Fruit fly (Drosophila melanogaster): ENCODE measurements around the gene Got2.
A peak's percentile ranks its signal among the peaks of the same experiment; 100 is the strongest.

Gene Got2

DNA sequence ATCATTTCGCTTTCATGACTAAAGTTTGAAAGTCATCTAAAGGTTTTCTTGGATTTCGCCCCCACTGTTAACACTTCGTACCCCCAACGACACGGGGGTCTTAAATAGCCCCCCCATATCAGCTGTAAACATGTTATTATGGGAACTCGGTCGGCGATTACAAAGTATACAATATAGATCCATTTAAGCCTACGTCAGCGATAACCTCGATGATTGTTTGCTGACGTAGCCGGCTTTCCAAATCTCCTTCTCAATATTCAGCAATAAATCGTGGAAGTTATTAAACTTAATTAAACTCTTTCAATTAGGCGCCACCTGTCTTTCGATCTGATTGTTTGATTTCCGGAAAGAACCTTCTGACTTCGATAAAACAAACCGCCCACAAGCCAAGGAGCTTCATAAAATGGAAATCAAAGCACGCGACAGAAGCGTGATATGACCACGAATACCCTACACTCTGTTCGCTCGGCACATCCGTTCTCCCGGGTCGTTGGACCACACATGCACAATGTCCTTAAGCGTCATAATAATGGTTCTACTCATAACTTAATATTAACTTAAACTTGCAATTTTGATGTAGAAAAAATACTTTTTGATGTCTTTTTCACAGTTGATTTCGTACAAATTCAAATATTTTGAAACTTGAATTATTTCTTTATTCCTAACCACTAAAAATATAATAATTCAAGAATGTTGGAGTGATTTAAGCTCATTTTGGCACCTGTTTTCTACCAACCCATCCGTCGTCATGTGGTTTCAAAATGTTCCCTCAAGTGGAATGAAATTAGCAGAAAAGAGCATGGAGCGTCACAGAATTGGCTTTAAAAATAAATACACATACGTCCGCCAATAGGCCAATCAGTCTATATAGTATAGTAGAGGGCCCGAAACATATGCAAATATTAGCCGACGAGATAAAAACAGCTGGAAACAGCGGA is 946 bp downstream of the Got2 start (continued):
- TF ChIP-seq CG9932 (GFP tag; IDR thresholded peaks at IDR 0.05) = peak; percentile 75
- TF ChIP-seq ind (GFP tag; optimal IDR thresholded peaks at IDR 0.05) = peak; percentile 51
- TF ChIP-seq Bgb (GFP tag; IDR thresholded peaks at IDR 0.05; ENCODE audit: partially characterized antibody) = no peak
- no peak for TF ChIP-seq CG16779 (GFP tag; IDR thresholded peaks at IDR 0.05)
- TF ChIP-seq tap (tag; optimal IDR thresholded peaks at IDR 0.05) = no peak
- TF ChIP-seq CG3838 (GFP tag; optimal IDR thresholded peaks at IDR 0.05) = no peak
- TF ChIP-seq schlank (tag; optimal IDR thresholded peaks at IDR 0.05) = no peak
- TF ChIP-seq maf-S (GFP tag; optimal IDR thresholded peaks at IDR 0.05) = peak; percentile 21
- TF ChIP-seq CG7271 (tag; optimal IDR thresholded peaks at IDR 0.05) = no peak
- peak; percentile 49; the same call in 1 of the 2 replicates for TF ChIP-seq Ada2b (GFP tag; IDR thresholded peaks at IDR 0.05)
- TF ChIP-seq CTCF (GFP tag; optimal IDR thresholded peaks at IDR 0.05) = no peak
- peak; percentile 25 to 58 for TF ChIP-seq Pdp1 (GFP tag; optimal IDR thresholded peaks at IDR 0.05)
- TF ChIP-seq ro (GFP tag; IDR thresholded peaks at IDR 0.05) = no peak
- TF ChIP-seq CG5953 (GFP tag; IDR thresholded peaks at IDR 0.05) = no peak
- no peak for TF ChIP-seq CG8290 (GFP tag; optimal IDR thresholded peaks at IDR 0.05)
- peak in 1 of 2 experiments; percentile 73 for TF ChIP-seq CG8290 (tag; optimal IDR thresholded peaks at IDR 0.05)
- TF ChIP-seq her (GFP tag; optimal IDR thresholded peaks at IDR 0.05) = peak; percentile 58
- peak; percentile 32 for TF ChIP-seq Dip3 (GFP tag; optimal IDR thresholded peaks at IDR 0.05)
- TF ChIP-seq CG4360 (GFP tag; IDR thresholded peaks at IDR 0.05) = no peak
- no peak for TF ChIP-seq unc-4 (GFP tag; IDR thresholded peaks at IDR 0.05; ENCODE audit: partially characterized antibody)
- TF ChIP-seq Asciz (GFP tag; optimal IDR thresholded peaks at IDR 0.05) = peak; percentile 39
- TF ChIP-seq CG10565 (GFP tag; optimal IDR thresholded peaks at IDR 0.05) = no peak
- peak; percentile 98 for TF ChIP-seq CG10274 (GFP tag; optimal IDR thresholded peaks at IDR 0.05)
- no peak for TF ChIP-seq tna (GFP tag; IDR thresholded peaks at IDR 0.05; ENCODE audit: partially characterized antibody)
- TF ChIP-seq usp (GFP tag; optimal IDR thresholded peaks at IDR 0.05) = no peak
- no peak; the same call in 2 of the 3 replicates for TF ChIP-seq B-H1 (GFP tag; IDR thresholded peaks at IDR 0.05)
- TF ChIP-seq btn (GFP tag; optimal IDR thresholded peaks at IDR 0.05) = no peak
- peak; percentile 14 for TF ChIP-seq CG33213 (GFP tag; optimal IDR thresholded peaks at IDR 0.05)
- TF ChIP-seq Rx (GFP tag; IDR thresholded peaks at IDR 0.05) = no peak; the same call in 1 of the 2 replicates
- TF ChIP-seq CG7556 (GFP tag; optimal IDR thresholded peaks at IDR 0.05) = peak; percentile 68
- TF ChIP-seq CG12299 (tag; optimal IDR thresholded peaks at IDR 0.05) = no peak
- no peak for TF ChIP-seq CG32767 (GFP tag; IDR thresholded peaks at IDR 0.05)
- no peak for TF ChIP-seq CG6254 (GFP tag; optimal IDR thresholded peaks at IDR 0.05)
- no peak for TF ChIP-seq CG6272 (GFP tag; IDR thresholded peaks at IDR 0.05)
- TF ChIP-seq zfh1 (GFP tag; IDR thresholded peaks at IDR 0.05) = peak; percentile 47; the same call in 1 of the 3 replicates
- peak; percentile 20; the same call in 1 of the 2 replicates for TF ChIP-seq CG32772 (GFP tag; IDR thresholded peaks at IDR 0.05)
- no peak for TF ChIP-seq cato (GFP tag; optimal IDR thresholded peaks at IDR 0.05; ENCODE audit: borderline replicate concordance)
- TF ChIP-seq Drgx (GFP tag; IDR thresholded peaks at IDR 0.05) = peak; percentile 38; the same call in 1 of the 2 replicates
- TF ChIP-seq Fer3 (tag; optimal IDR thresholded peaks at IDR 0.05) = peak; percentile 38
- no peak for TF ChIP-seq sima (GFP tag; optimal IDR thresholded peaks at IDR 0.05)
- no peak for TF ChIP-seq CG12942 (GFP tag; optimal IDR thresholded peaks at IDR 0.05)
- TF ChIP-seq cad (GFP tag; optimal IDR thresholded peaks at IDR 0.05) = no peak
- TF ChIP-seq CG8089 (GFP tag; optimal IDR thresholded peaks at IDR 0.05) = no peak
- TF ChIP-seq Lim3 (GFP tag; IDR thresholded peaks at IDR 0.05) = no peak
- no peak for TF ChIP-seq dati (GFP tag; IDR thresholded peaks at IDR 0.05)
- TF ChIP-seq trh (GFP tag; optimal IDR thresholded peaks at IDR 0.05) = no peak
- TF ChIP-seq CG4730 (GFP tag; IDR thresholded peaks at IDR 0.05) = no peak
- TF ChIP-seq ac (GFP tag; optimal IDR thresholded peaks at IDR 0.05) = no peak
- TF ChIP-seq CG14710 (tag; optimal IDR thresholded peaks at IDR 0.05) = no peak
- no peak for TF ChIP-seq Dref (GFP tag; IDR thresholded peaks at IDR 0.05)
- TF ChIP-seq twi (tag; optimal IDR thresholded peaks at IDR 0.05) = no peak

Measured in whole organism, embryonic.